Worm (Caenorhabditis elegans) whole organism, late embryonic: ENCODE data around the gene fbxc-23.

ENCODE experiments used
- K09A11.1 ChIP-seq: sonication (generic microtip); optimal IDR thresholded peaks from 2 replicates; lab custom pipeline; 2017; ENCODE audit warnings: antibody characterized with exemption, mild to moderate bottlenecking, missing genetic modification characterization, missing compliant biosample characterization; ENCODE audit not compliant: insufficient read depth
- T23F11.4 ChIP-seq: fragments of 200-800 bp; sonication (Bioruptor generic); optimal IDR thresholded peaks from 2 replicates; lab custom pipeline; 2018; ENCODE audit warnings: mild to moderate bottlenecking, missing genetic modification characterization, missing compliant biosample characterization
- ahr-1 ChIP-seq: sonication (generic microtip); optimal IDR thresholded peaks from 2 replicates; lab custom pipeline; 2016; ENCODE audit warnings: missing genetic modification characterization, missing compliant biosample characterization
- ama-1 ChIP-seq: fragments of 150-350 bp; optimal IDR thresholded peaks from 2 replicates; lab custom pipeline; 2014
- ceh-14 ChIP-seq: sonication (generic microtip); optimal IDR thresholded peaks from 2 replicates; lab custom pipeline; 2016; ENCODE audit warnings: missing genotype, missing genetic modification characterization, missing compliant biosample characterization
- ceh-2 ChIP-seq: sonication (generic microtip); optimal IDR thresholded peaks from 2 replicates; lab custom pipeline; 2016; ENCODE audit warnings: missing genotype, missing genetic modification characterization, missing compliant biosample characterization
- ceh-30 ChIP-seq: fragments of 150-350 bp; optimal IDR thresholded peaks from 2 replicates; lab custom pipeline; 2014; ENCODE audit warnings: missing biosample characterization, missing genetic modification characterization
- ceh-31 ChIP-seq: sonication (generic microtip); optimal IDR thresholded peaks from 2 replicates; lab custom pipeline; 2016; ENCODE audit warnings: missing genetic modification characterization, missing compliant biosample characterization
- ceh-34 ChIP-seq: sonication (generic microtip); optimal IDR thresholded peaks from 2 replicates; lab custom pipeline; 2016; ENCODE audit warnings: mild to moderate bottlenecking, missing genetic modification characterization, missing compliant biosample characterization
- ceh-48 ChIP-seq: sonication (generic microtip); optimal IDR thresholded peaks from 2 replicates; lab custom pipeline; 2016; ENCODE audit warnings: missing genetic modification characterization, inconsistent platforms, missing compliant biosample characterization
- dve-1 ChIP-seq: sonication (generic microtip); optimal IDR thresholded peaks from 2 replicates; lab custom pipeline; 2017; ENCODE audit warnings: antibody characterized with exemption, mild to moderate bottlenecking, missing genetic modification characterization, missing compliant biosample characterization
- ets-4 ChIP-seq: sonication (generic microtip); optimal IDR thresholded peaks from 2 replicates; lab custom pipeline; 2016; ENCODE audit warnings: missing genetic modification characterization, missing compliant biosample characterization
- eyg-1 ChIP-seq: sonication (generic microtip); optimal IDR thresholded peaks from 2 replicates; lab custom pipeline; 2016; ENCODE audit warnings: missing genotype, missing genetic modification characterization, missing compliant biosample characterization
- fax-1 ChIP-seq: sonication (generic microtip); optimal IDR thresholded peaks from 2 replicates; lab custom pipeline; 2016; ENCODE audit warnings: missing genotype, missing genetic modification characterization, missing compliant biosample characterization
- fkh-6 ChIP-seq: sonication (generic microtip); optimal IDR thresholded peaks from 2 replicates; lab custom pipeline; 2016; ENCODE audit warnings: missing genetic modification characterization, missing compliant biosample characterization
- hlh-6 ChIP-seq: sonication (generic microtip); optimal IDR thresholded peaks from 2 replicates; lab custom pipeline; 2016; ENCODE audit warnings: missing genotype, missing genetic modification characterization, missing compliant biosample characterization
- hlh-8 ChIP-seq: sonication (generic microtip); optimal IDR thresholded peaks from 2 replicates; lab custom pipeline; 2016; ENCODE audit warnings: missing genotype, missing genetic modification characterization, missing compliant biosample characterization
- lim-6 ChIP-seq: sonication (generic microtip); optimal IDR thresholded peaks from 2 replicates; lab custom pipeline; 2016; ENCODE audit warnings: missing genetic modification characterization, missing compliant biosample characterization
- madf-2 ChIP-seq: sonication (generic microtip); optimal IDR thresholded peaks from 2 replicates; lab custom pipeline; 2017; ENCODE audit warnings: missing genetic modification characterization, missing compliant biosample characterization
- mec-3 ChIP-seq: sonication (generic microtip); optimal IDR thresholded peaks from 2 replicates; lab custom pipeline; 2016; ENCODE audit warnings: borderline replicate concordance, missing genetic modification characterization, missing compliant biosample characterization
- nfya-1 ChIP-seq: sonication (generic microtip); optimal IDR thresholded peaks from 2 replicates; lab custom pipeline; 2017; ENCODE audit warnings: missing genetic modification characterization, mild to moderate bottlenecking, missing compliant biosample characterization, antibody characterized with exemption, moderate library complexity
- nhr-11 ChIP-seq: fragments of 150-350 bp; optimal IDR thresholded peaks from 2 replicates; lab custom pipeline; 2014; ENCODE audit warnings: missing biosample characterization, missing genetic modification characterization
- npax-4 ChIP-seq: sonication (generic microtip); optimal IDR thresholded peaks from 2 replicates; lab custom pipeline; 2016; ENCODE audit warnings: missing genetic modification characterization, missing compliant biosample characterization
- odd-2 ChIP-seq: sonication (generic microtip); optimal IDR thresholded peaks from 2 replicates; lab custom pipeline; 2017; ENCODE audit warnings: antibody characterized with exemption, mild to moderate bottlenecking, missing genetic modification characterization, missing compliant biosample characterization
- pag-3 ChIP-seq: sonication (generic microtip); optimal IDR thresholded peaks from 2 replicates; lab custom pipeline; 2016; ENCODE audit warnings: missing compliant biosample characterization, missing genetic modification characterization, borderline replicate concordance
- pat-9 ChIP-seq: fragments of 200-800 bp; sonication (Bioruptor generic); optimal IDR thresholded peaks from 2 replicates; lab custom pipeline; 2018; ENCODE audit warnings: mild to moderate bottlenecking, missing genetic modification characterization, moderate library complexity, missing compliant biosample characterization
- pax-1 ChIP-seq: fragments of 150-350 bp; optimal IDR thresholded peaks from 2 replicates; lab custom pipeline; 2014; ENCODE audit warnings: missing biosample characterization, missing genetic modification characterization
- pha-2 ChIP-seq: sonication (generic microtip); optimal IDR thresholded peaks from 2 replicates; lab custom pipeline; 2017; ENCODE audit warnings: mild to moderate bottlenecking, missing genetic modification characterization, missing compliant biosample characterization
- pqm-1 ChIP-seq: sonication (generic microtip); optimal IDR thresholded peaks from 2 replicates; lab custom pipeline; 2016; ENCODE audit warnings: missing genetic modification characterization, missing compliant biosample characterization
- pros-1 ChIP-seq: fragments of 150-350 bp; optimal IDR thresholded peaks from 2 replicates; lab custom pipeline; 2014; ENCODE audit warnings: missing biosample characterization, missing genetic modification reagents, missing genetic modification characterization
- ref-2 ChIP-seq: sonication (generic microtip); optimal IDR thresholded peaks from 2 replicates; lab custom pipeline; 2016; ENCODE audit warnings: missing genetic modification characterization, missing compliant biosample characterization
- sox-2 ChIP-seq: fragments of 200-800 bp; sonication (Bioruptor generic); IDR thresholded peaks from 2 replicates; pipeline ENCODE4 v1.3.6; 2022; ENCODE audit warnings: missing genetic modification reagents, missing genetic modification characterization, missing compliant biosample characterization
- sox-4 ChIP-seq: sonication (generic microtip); optimal IDR thresholded peaks from 2 replicates; lab custom pipeline; 2017; ENCODE audit warnings: mild to moderate bottlenecking, missing genetic modification characterization, inconsistent platforms, missing compliant biosample characterization
- syd-9 ChIP-seq: sonication (generic microtip); optimal IDR thresholded peaks from 2 replicates; lab custom pipeline; 2016; ENCODE audit warnings: mild to moderate bottlenecking, missing genetic modification characterization, moderate library complexity, missing compliant biosample characterization
- unc-42 ChIP-seq: sonication (generic microtip); optimal IDR thresholded peaks from 2 replicates; lab custom pipeline; 2016; ENCODE audit warnings: missing genotype, missing genetic modification characterization, missing compliant biosample characterization
- zip-5 ChIP-seq: sonication (generic microtip); optimal IDR thresholded peaks from 2 replicates; lab custom pipeline; 2016; ENCODE audit warnings: missing genetic modification characterization, missing compliant biosample characterization
- ztf-16 ChIP-seq: sonication (generic microtip); optimal IDR thresholded peaks from 2 replicates; lab custom pipeline; 2017; ENCODE audit warnings: missing genetic modification characterization, missing compliant biosample characterization

Gene fbxc-23

DNA sequence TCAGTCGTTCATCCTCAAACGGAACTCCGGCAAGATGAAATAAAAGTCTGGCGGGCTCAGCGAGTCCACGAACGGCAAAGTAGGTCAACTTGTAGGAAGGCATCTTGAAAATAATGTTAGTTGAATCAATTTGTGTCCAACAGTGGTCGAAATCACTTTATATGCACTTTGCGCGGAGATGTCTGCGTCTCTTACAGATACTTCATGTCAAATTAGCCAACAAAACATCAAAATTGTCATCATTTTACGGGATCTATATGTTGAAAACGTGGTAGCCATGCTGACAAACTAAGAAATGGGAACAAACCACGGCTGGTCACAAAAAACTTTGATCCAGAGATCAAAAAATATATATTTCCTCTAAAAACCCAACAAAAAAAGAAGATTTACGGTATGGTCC, 21.5 kb upstream of the fbxc-23 start, which contains the start of gene gst-12:
Gene gst-12 (minus strand): TSS at position 254 of the 400 bp plus-strand sequence.
- TF ChIP-seq ceh-31 (tag; lab: Kevin White, UChicago), result no peak
- TF ChIP-seq syd-9, result no peak
- TF ChIP-seq T23F11.4 (GFP tag; lab: Kevin White, UChicago), result no peak
- TF ChIP-seq fkh-6 (tag; lab: Kevin White, UChicago), result no peak
- no peak for TF ChIP-seq pat-9
- no peak for TF ChIP-seq ceh-34 (tag; lab: Kevin White, UChicago)
- no peak for TF ChIP-seq hlh-8 (tag; lab: Kevin White, UChicago)
- TF ChIP-seq pha-2 (tag; lab: Kevin White, UChicago), result no peak
- TF ChIP-seq lim-6, result no peak

DNA sequence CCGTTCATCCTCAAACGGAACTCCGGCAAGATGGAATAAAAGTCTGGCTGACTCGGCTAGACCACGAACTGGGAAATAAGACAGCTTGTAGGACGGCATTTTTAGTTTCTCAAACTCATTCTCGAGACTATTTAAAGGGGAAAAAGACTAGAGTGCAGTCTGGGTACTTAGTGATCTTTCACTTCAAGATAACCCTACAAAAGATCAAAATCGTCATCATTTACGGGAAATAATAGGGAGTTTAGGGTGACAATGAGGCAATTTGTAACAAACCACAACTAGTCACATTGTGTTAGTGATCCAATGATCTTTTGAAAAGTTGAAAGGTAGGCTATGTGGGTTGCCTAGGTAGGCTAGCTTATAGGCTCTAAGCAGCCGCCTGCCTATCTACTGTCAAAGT, 19.6 kb upstream of the fbxc-23 start, which contains the start of gene gst-14:
Gene gst-14 (minus strand): TSS at position 101 of the 400 bp plus-strand sequence.
- no peak for TF ChIP-seq unc-42 (tag; lab: Kevin White, UChicago)
- no peak for TF ChIP-seq hlh-8 (tag; lab: Kevin White, UChicago)
- no peak for TF ChIP-seq syd-9
- no peak for TF ChIP-seq ets-4 (tag; lab: Kevin White, UChicago)
- no peak for TF ChIP-seq mec-3 (tag; lab: Kevin White, UChicago)
- TF ChIP-seq ceh-48 (tag; lab: Kevin White, UChicago), result no peak
- no peak for TF ChIP-seq hlh-6 (tag; lab: Kevin White, UChicago)
- TF ChIP-seq sox-4 (tag; lab: Kevin White, UChicago), result no peak
- no peak for TF ChIP-seq pqm-1 (tag; lab: Kevin White, UChicago)
- no peak for TF ChIP-seq ceh-14 (tag; lab: Kevin White, UChicago)
- TF ChIP-seq pat-9, result no peak
- no peak for TF ChIP-seq ceh-2
- TF ChIP-seq pros-1 (tag; lab: Kevin White, UChicago), result no peak

DNA sequence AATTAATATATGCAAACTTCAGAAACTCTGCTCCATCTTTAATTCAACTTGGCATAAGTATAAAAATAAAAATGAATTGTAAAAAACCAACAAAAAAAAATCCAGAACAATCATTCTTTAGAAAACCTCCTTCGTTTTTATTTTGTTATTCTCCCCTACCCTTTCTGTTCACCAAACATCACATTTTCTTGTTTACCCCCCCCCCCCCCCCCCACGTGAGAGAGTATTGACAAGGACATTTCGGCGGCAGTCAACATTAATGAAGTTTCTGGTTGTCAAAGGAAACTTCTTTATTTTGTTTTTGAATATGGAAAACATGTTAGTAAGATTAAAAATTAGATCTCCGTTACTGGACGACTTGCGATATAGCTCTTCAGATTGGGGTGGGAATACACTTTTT, 18.2 kb upstream of the fbxc-23 start:
- TF ChIP-seq eyg-1 (no peak), ahr-1 (tag; lab: Kevin White, UChicago) (no peak), ama-1 (lab: Kevin White, UChicago) (no peak), fax-1 (no peak), dve-1 (tag; lab: Kevin White, UChicago) (no peak), nhr-11 (tag; lab: Kevin White, UChicago) (no peak), pros-1 (tag; lab: Kevin White, UChicago) (no peak), ceh-2 (no peak), K09A11.1 (no peak), nfya-1 (no peak), pha-2 (tag; lab: Kevin White, UChicago) (no peak), ceh-14 (tag; lab: Kevin White, UChicago) (no peak), ceh-30 (tag; lab: Kevin White, UChicago) (no peak), ceh-34 (tag; lab: Kevin White, UChicago) (no peak), npax-4 (tag; lab: Kevin White, UChicago) (no peak), pax-1 (tag; lab: Kevin White, UChicago) (no peak)

DNA sequence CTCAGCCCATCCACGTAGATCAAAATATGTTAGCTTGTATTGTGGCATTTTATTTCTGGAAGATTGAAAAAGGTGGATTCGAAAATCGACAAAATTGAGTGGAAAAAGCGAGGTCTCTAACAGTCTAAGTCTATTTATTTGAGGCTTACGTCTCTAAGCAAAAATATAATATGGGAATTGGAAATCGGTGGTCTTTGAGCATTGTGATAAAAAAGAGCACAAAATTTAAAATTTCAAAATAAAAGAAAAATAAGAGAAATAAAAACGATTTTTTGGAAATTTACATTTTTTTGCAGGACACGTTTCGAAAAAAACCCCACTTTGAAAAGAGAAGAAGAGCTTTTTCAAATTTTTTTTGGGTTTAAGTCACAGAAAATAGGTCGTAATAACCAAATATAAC, 16.7 kb upstream of the fbxc-23 start, which contains the start of gene gst-15:
Gene gst-15 (minus strand): TSS at position 101 of the 400 bp plus-strand sequence.
- TF ChIP-seq pag-3 (tag; lab: Kevin White, UChicago) (no peak), zip-5 (no peak), ztf-16 (tag; lab: Kevin White, UChicago) (no peak)
- TF ChIP-seq, all 69 proteins: peak for 0

DNA sequence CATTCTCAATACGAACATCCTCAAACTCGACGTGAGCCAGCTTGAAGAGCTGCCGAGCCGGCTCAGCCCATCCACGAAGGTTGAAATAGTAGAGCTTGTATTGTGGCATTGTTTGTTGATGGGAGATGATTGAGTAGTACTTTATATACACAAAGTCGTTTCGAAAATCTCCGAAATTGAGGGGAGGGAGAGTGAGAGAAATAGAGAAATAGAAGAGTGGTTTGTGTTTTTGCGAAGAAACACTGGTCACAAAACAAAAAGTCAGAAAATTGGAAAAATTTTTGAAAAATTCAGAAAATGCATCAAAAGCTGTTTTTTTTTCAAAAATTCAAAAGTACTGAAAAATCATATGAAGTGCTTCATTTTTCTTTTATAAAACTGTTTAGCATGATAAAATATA, 14.8 kb upstream of the fbxc-23 start, which contains the start of gene gst-24:
Gene gst-24 (minus strand): TSS at position 181 of the 400 bp plus-strand sequence.
- TF ChIP-seq fkh-6 (tag; lab: Kevin White, UChicago) (no peak), ama-1 (lab: Kevin White, UChicago) (no peak), odd-2 (tag; lab: Kevin White, UChicago) (no peak), ztf-16 (tag; lab: Kevin White, UChicago) (no peak), eyg-1 (no peak), sox-2 (no peak), hlh-8 (tag; lab: Kevin White, UChicago) (no peak), madf-2 (tag; lab: Kevin White, UChicago) (no peak), lim-6 (no peak), ref-2 (no peak), nhr-11 (tag; lab: Kevin White, UChicago) (no peak)
